Fruit fly (Drosophila melanogaster) whole organism, embryonic: ENCODE data around the gene eIF3i.
A peak's percentile ranks its signal among the peaks of the same experiment; 100 is the strongest.

Experiments
- B-H2 ChIP-seq: fragments of 200-800 bp; sonication (Bioruptor generic); optimal IDR thresholded peaks from 2 replicates; lab custom pipeline; 2018; ENCODE audit warnings: missing biosample characterization, mild to moderate bottlenecking, missing genetic modification characterization
- Bgb ChIP-seq: fragments of 200-800 bp; sonication (Bioruptor generic); IDR thresholded peaks from 2 replicates; pipeline ENCODE4 v1.3.6; 2022; ENCODE audit warnings: missing biosample characterization, missing genetic modification characterization; ENCODE audit not compliant: partially characterized antibody
- CG10431 ChIP-seq: fragments of 200-800 bp; sonication (Bioruptor generic); optimal IDR thresholded peaks from 3 replicates; lab custom pipeline; 2018; ENCODE audit warnings: missing biosample characterization, mild to moderate bottlenecking, missing genetic modification characterization
- CG11504 ChIP-seq: fragments of 200-800 bp; sonication (Bioruptor generic); optimal IDR thresholded peaks from 3 replicates; lab custom pipeline; 2019; ENCODE audit warnings: missing biosample characterization, mild to moderate bottlenecking, missing genetic modification characterization, moderate library complexity
- CG12155 ChIP-seq: fragments of 200-800 bp; sonication (Bioruptor generic); optimal IDR thresholded peaks from 3 replicates; lab custom pipeline; 2016; ENCODE audit warnings: missing biosample characterization, missing genetic modification characterization
- CG12744 ChIP-seq: fragments of 200-800 bp; sonication (Bioruptor generic); optimal IDR thresholded peaks from 2 replicates; lab custom pipeline; 2016; ENCODE audit warnings: missing biosample characterization, missing genetic modification characterization
- CG15514 ChIP-seq: fragments of 200-800 bp; sonication (Bioruptor generic); optimal IDR thresholded peaks from 3 replicates; lab custom pipeline; 2017; ENCODE audit warnings: missing biosample characterization, missing genetic modification characterization, mild to moderate bottlenecking, moderate library complexity, missing genetic modification reagents
- CG17802 ChIP-seq: fragments of 200-800 bp; sonication (Bioruptor generic); optimal IDR thresholded peaks from 2 replicates; lab custom pipeline; 2018; ENCODE audit warnings: missing biosample characterization, mild to moderate bottlenecking, missing genetic modification characterization, moderate library complexity
- CG17912 ChIP-seq: fragments of 200-800 bp; sonication (Bioruptor generic); optimal IDR thresholded peaks from 2 replicates; lab custom pipeline; 2018; ENCODE audit warnings: missing biosample characterization, mild to moderate bottlenecking, missing genetic modification characterization
- CG18011 ChIP-seq: fragments of 200-800 bp; sonication (Bioruptor generic); optimal IDR thresholded peaks from 2 replicates; lab custom pipeline; 2017; ENCODE audit warnings: missing biosample characterization, missing genetic modification characterization, mild to moderate bottlenecking, moderate library complexity, missing genotype
- CG2712 ChIP-seq: fragments of 200-800 bp; optimal IDR thresholded peaks from 3 replicates; lab custom pipeline; 2019; ENCODE audit warnings: missing biosample characterization, mild to moderate bottlenecking, missing genetic modification characterization, moderate library complexity
- CG30403 ChIP-seq: fragments of 200-800 bp; sonication (Bioruptor generic); optimal IDR thresholded peaks from 3 replicates; lab custom pipeline; 2016; ENCODE audit warnings: missing biosample characterization, missing genetic modification characterization
- CG3065 ChIP-seq: fragments of 200-800 bp; sonication (Bioruptor generic); optimal IDR thresholded peaks from 2 replicates; lab custom pipeline; 2016; ENCODE audit warnings: missing biosample characterization, missing genetic modification characterization
- CG3847 ChIP-seq: fragments of 200-800 bp; sonication (Bioruptor generic); IDR thresholded peaks from 2 replicates; pipeline ENCODE4 v1.3.6; 2022; ENCODE audit warnings: missing biosample characterization, missing genetic modification characterization
- CG6175 ChIP-seq: fragments of 200-800 bp; sonication (Bioruptor generic); IDR thresholded peaks from 3 replicates; pipeline ENCODE4 v1.3.6; 2022; ENCODE audit warnings: missing biosample characterization, missing genetic modification characterization
- CG7745 ChIP-seq: fragments of 200-800 bp; sonication (Bioruptor generic); optimal IDR thresholded peaks from 2 replicates; lab custom pipeline; 2018; ENCODE audit warnings: missing biosample characterization, mild to moderate bottlenecking, missing genetic modification characterization, moderate library complexity
- CG8281 ChIP-seq: fragments of 200-800 bp; sonication (Bioruptor generic); optimal IDR thresholded peaks from 2 replicates; lab custom pipeline; 2018; ENCODE audit warnings: missing biosample characterization, mild to moderate bottlenecking, missing genetic modification characterization, moderate library complexity
- CG8388 ChIP-seq: fragments of 200-800 bp; sonication (Bioruptor generic); optimal IDR thresholded peaks from 2 replicates; lab custom pipeline; 2019; ENCODE audit warnings: missing biosample characterization, mild to moderate bottlenecking, missing genetic modification characterization, moderate library complexity
- CG8924 ChIP-seq: fragments of 200-800 bp; optimal IDR thresholded peaks from 3 replicates; lab custom pipeline; 2019; ENCODE audit warnings: missing biosample characterization, mild to moderate bottlenecking, missing genetic modification characterization, moderate library complexity
- CHES-1-like ChIP-seq: fragments of 200-800 bp; sonication (Bioruptor generic); optimal IDR thresholded peaks from 2 replicates; lab custom pipeline; 2016; ENCODE audit warnings: missing biosample characterization, missing genetic modification characterization
- Elba2 ChIP-seq: fragments of 200-800 bp; sonication (Bioruptor generic); optimal IDR thresholded peaks from 3 replicates; lab custom pipeline; 2016; ENCODE audit warnings: missing biosample characterization, missing genetic modification characterization
- HLH4C ChIP-seq: fragments of 200-800 bp; sonication (Bioruptor generic); IDR thresholded peaks from 3 replicates; pipeline ENCODE4 v1.3.6; 2022; ENCODE audit warnings: missing biosample characterization, missing genetic modification characterization; ENCODE audit not compliant: partially characterized antibody
- MTF-1 ChIP-seq: fragments of 200-800 bp; sonication (Bioruptor generic); optimal IDR thresholded peaks from 2 replicates; lab custom pipeline; 2018; ENCODE audit warnings: missing biosample characterization, mild to moderate bottlenecking, missing genetic modification characterization, borderline replicate concordance
- Mes4 ChIP-seq: fragments of 200-800 bp; sonication (Bioruptor generic); optimal IDR thresholded peaks from 2 replicates; lab custom pipeline; 2016; ENCODE audit warnings: missing biosample characterization, missing genetic modification characterization
- NC2α ChIP-seq: fragments of 200-800 bp; sonication (Bioruptor generic); optimal IDR thresholded peaks from 2 replicates; lab custom pipeline; 2016; ENCODE audit warnings: missing biosample characterization, missing genetic modification characterization
- NC2β ChIP-seq: fragments of 200-800 bp; sonication (Bioruptor generic); optimal IDR thresholded peaks from 2 replicates; lab custom pipeline; 2016; ENCODE audit warnings: missing biosample characterization, missing genetic modification characterization
- Nf-YB ChIP-seq: fragments of 200-800 bp; sonication (Bioruptor generic); optimal IDR thresholded peaks from 3 replicates; lab custom pipeline; 2019; ENCODE audit warnings: missing biosample characterization, mild to moderate bottlenecking, missing genetic modification characterization, moderate library complexity
- Side ChIP-seq: fragments of 200-800 bp; sonication (Bioruptor generic); optimal IDR thresholded peaks from 2 replicates; lab custom pipeline; 2016; ENCODE audit warnings: missing biosample characterization, missing genetic modification characterization
- Ssrp ChIP-seq: fragments of 200-800 bp; sonication (Bioruptor generic); optimal IDR thresholded peaks from 2 replicates; lab custom pipeline; 2018; ENCODE audit warnings: missing biosample characterization, mild to moderate bottlenecking, missing genetic modification characterization, moderate library complexity
- YL-1 ChIP-seq: fragments of 200-800 bp; sonication (Bioruptor generic); optimal IDR thresholded peaks from 3 replicates; lab custom pipeline; 2017; ENCODE audit warnings: missing biosample characterization, mild to moderate bottlenecking, missing genetic modification characterization
- br ChIP-seq: fragments of >200 bp; optimal IDR thresholded peaks from 2 replicates; lab custom pipeline; 2017
- btn ChIP-seq: fragments of 200-800 bp; sonication (Bioruptor generic); optimal IDR thresholded peaks from 2 replicates; lab custom pipeline; 2016; ENCODE audit warnings: missing biosample characterization, missing genetic modification characterization
- cad ChIP-seq: fragments of >200 bp; optimal IDR thresholded peaks from 2 replicates; lab custom pipeline; 2017; ENCODE audit warnings: missing biosample characterization, missing genetic modification characterization
- chif ChIP-seq, 2 experiments: fragments of 200-800 bp; sonication (Bioruptor generic); optimal IDR thresholded peaks; 3 replicates each; lab custom pipeline; 2016; ENCODE audit warnings: missing biosample characterization in 2 of 2, missing genetic modification characterization in 2 of 2
- disco-r ChIP-seq: fragments of 200-800 bp; sonication (Bioruptor generic); optimal IDR thresholded peaks from 2 replicates; lab custom pipeline; 2016; ENCODE audit warnings: missing biosample characterization, missing genetic modification characterization
- gsb-n ChIP-seq: fragments of 200-800 bp; sonication (Bioruptor generic); optimal IDR thresholded peaks from 3 replicates; lab custom pipeline; 2018; ENCODE audit warnings: missing biosample characterization, mild to moderate bottlenecking, missing genetic modification characterization
- inv ChIP-seq: fragments of 200-800 bp; sonication (Bioruptor generic); IDR thresholded peaks from 2 replicates; pipeline ENCODE4 v1.3.6; 2022; ENCODE audit warnings: missing biosample characterization, missing genetic modification characterization; ENCODE audit not compliant: partially characterized antibody
- luna ChIP-seq: fragments of 200-800 bp; sonication (Bioruptor generic); optimal IDR thresholded peaks from 2 replicates; lab custom pipeline; 2016; ENCODE audit warnings: missing biosample characterization, missing genetic modification characterization
- maf-S ChIP-seq: fragments of 200-800 bp; sonication (Bioruptor generic); optimal IDR thresholded peaks from 2 replicates; lab custom pipeline; 2016; ENCODE audit warnings: missing biosample characterization, missing genetic modification characterization
- nerfin-2 ChIP-seq: fragments of 200-800 bp; sonication (Bioruptor generic); IDR thresholded peaks from 2 replicates; pipeline ENCODE4 v1.3.6; 2022; ENCODE audit warnings: missing biosample characterization, missing genetic modification characterization; ENCODE audit not compliant: partially characterized antibody
- odd ChIP-seq: fragments of 200-800 bp; sonication (Bioruptor generic); optimal IDR thresholded peaks from 2 replicates; lab custom pipeline; 2017; ENCODE audit warnings: missing biosample characterization, mild to moderate bottlenecking, missing genetic modification characterization
- prd ChIP-seq, 3 experiments: fragments of >200 bp in 2 of 3; fragments of 200-800 bp in 1 of 3; sonication (Bioruptor generic) in 1 of 3; optimal IDR thresholded peaks in 2 of 3; IDR thresholded peaks in 1 of 3; 2 replicates in 2 of 3; 3 replicates in 1 of 3; pipeline versions ENCODE4 v1.3.6 to Lab custom; 2017 to 2022; ENCODE audit warnings: missing biosample characterization in 1 of 3, missing genetic modification characterization in 1 of 3
- psq ChIP-seq: fragments of 200-800 bp; sonication (Bioruptor generic); optimal IDR thresholded peaks from 2 replicates; lab custom pipeline; 2017; ENCODE audit warnings: missing biosample characterization, missing genetic modification characterization
- salm ChIP-seq: fragments of 200-800 bp; sonication (Bioruptor generic); optimal IDR thresholded peaks from 2 replicates; lab custom pipeline; 2018; ENCODE audit warnings: missing biosample characterization, mild to moderate bottlenecking, missing genetic modification characterization
- sob ChIP-seq: fragments of 200-800 bp; sonication (Bioruptor generic); IDR thresholded peaks from 2 replicates; pipeline ENCODE4 v1.3.6; 2022; ENCODE audit warnings: missing biosample characterization, missing genetic modification characterization
- sr ChIP-seq: fragments of 200-800 bp; sonication (Bioruptor generic); IDR thresholded peaks from 3 replicates; pipeline ENCODE4 v1.3.6; 2022; ENCODE audit warnings: missing biosample characterization, missing genetic modification characterization
- unc-4 ChIP-seq: fragments of 200-800 bp; sonication (Bioruptor generic); IDR thresholded peaks from 2 replicates; pipeline ENCODE4 v1.3.6; 2022; ENCODE audit warnings: missing biosample characterization, missing genetic modification characterization; ENCODE audit not compliant: partially characterized antibody
- vnd ChIP-seq: fragments of 200-800 bp; sonication (Bioruptor generic); IDR thresholded peaks from 3 replicates; pipeline ENCODE4 v1.3.6; 2022; ENCODE audit warnings: missing biosample characterization, missing genetic modification characterization; ENCODE audit not compliant: partially characterized antibody

Gene eIF3i

dm6 chr2L:5009306-5010030 is 41.9 kb upstream of the eIF3i start, which contains the start of gene Rtnl1 (continued):
- TF ChIP-seq Nf-YB (GFP tag; lab: Kevin White, UChicago) = peak; percentile 21
- TF ChIP-seq prd (optimal IDR thresholded peaks at IDR 0.05; lab: Kevin White, UChicago) = no peak
- TF ChIP-seq prd (GFP tag; IDR thresholded peaks at IDR 0.05; lab: Robert Waterston, UW) = no peak
- TF ChIP-seq CHES-1-like (GFP tag; lab: Kevin White, UChicago) = peak; percentile 78
- TF ChIP-seq CG6175 (GFP tag; lab: Robert Waterston, UW) = 0 out of 3 replicates have a peak, but pooled peaks have one; percentile 7
- peak in 1 of 2 experiments; percentile 35 for TF ChIP-seq chif (GFP tag; optimal IDR thresholded peaks at IDR 0.05; lab: Kevin White, UChicago)
- TF ChIP-seq disco-r (GFP tag; lab: Kevin White, UChicago) = no peak
- no peak for TF ChIP-seq odd (GFP tag; lab: Kevin White, UChicago)
- TF ChIP-seq CG3065 = no peak
- no peak for TF ChIP-seq Ssrp
- no peak for TF ChIP-seq CG10431 (GFP tag; lab: Kevin White, UChicago)
- no peak for TF ChIP-seq CG17802
- peak; percentile 85 for TF ChIP-seq inv (GFP tag; lab: Robert Waterston, UW)
- no peak for TF ChIP-seq CG8281 (tag; lab: Kevin White, UChicago)
- no peak for TF ChIP-seq sr
- peak; percentile 94 for TF ChIP-seq unc-4
- TF ChIP-seq btn (GFP tag; lab: Kevin White, UChicago) = no peak
- TF ChIP-seq CG3847 = peak; percentile 55; the same call in 1 of the 2 replicates
- TF ChIP-seq br (lab: Kevin White, UChicago) = no peak
- peak; percentile 45 for TF ChIP-seq luna (GFP tag; lab: Kevin White, UChicago)
- TF ChIP-seq B-H2 (GFP tag; lab: Kevin White, UChicago) = peak; percentile 26
- no peak for TF ChIP-seq gsb-n (tag; lab: Kevin White, UChicago)
- TF ChIP-seq salm (tag; lab: Kevin White, UChicago) = peak; percentile 9
- peak; percentile 72 for TF ChIP-seq YL-1
- TF ChIP-seq cad (GFP tag; lab: Kevin White, UChicago) = no peak
- peak; percentile 35 for TF ChIP-seq CG30403 (GFP tag; lab: Kevin White, UChicago)
- TF ChIP-seq CG18011 = no peak
- TF ChIP-seq Side (GFP tag; lab: Kevin White, UChicago) = peak; percentile 3
- TF ChIP-seq CG11504 (tag; lab: Kevin White, UChicago) = peak; percentile 93
- TF ChIP-seq maf-S (GFP tag; lab: Kevin White, UChicago) = peak; percentile 2
- TF ChIP-seq NC2β (GFP tag; lab: Kevin White, UChicago) = peak; percentile 66
- peak; percentile 46 for TF ChIP-seq CG12744 (GFP tag; lab: Kevin White, UChicago)
- no peak for TF ChIP-seq CG17912 (GFP tag; lab: Kevin White, UChicago)
- TF ChIP-seq CG12155 (GFP tag; lab: Kevin White, UChicago) = peak; percentile 52
- TF ChIP-seq CG7745 (tag; lab: Kevin White, UChicago) = no peak
- TF ChIP-seq MTF-1 (GFP tag; lab: Kevin White, UChicago) = no peak
- no peak for TF ChIP-seq CG8388 (GFP tag; lab: Kevin White, UChicago)
- no peak for TF ChIP-seq Mes4 (GFP tag; lab: Kevin White, UChicago)
- peak; percentile 80 for TF ChIP-seq vnd
- peak; percentile 60 for TF ChIP-seq CG2712 (tag; lab: Kevin White, UChicago)
- peak; percentile 96 for TF ChIP-seq Elba2 (GFP tag; lab: Kevin White, UChicago)
- no peak for TF ChIP-seq psq (GFP tag; lab: Kevin White, UChicago)
- TF ChIP-seq nerfin-2 (GFP tag; lab: Robert Waterston, UW) = peak; percentile 42; the same call in 1 of the 2 replicates
- TF ChIP-seq NC2α = no peak
- TF ChIP-seq Bgb = peak; percentile 95
- TF ChIP-seq sob (GFP tag; lab: Robert Waterston, UW) = no peak; the same call in 1 of the 2 replicates
- TF ChIP-seq HLH4C (GFP tag; lab: Robert Waterston, UW) = peak; percentile 82
- TF ChIP-seq CG8924 = peak; percentile 20
- TF ChIP-seq CG15514 = peak; percentile 84
